Worm (Caenorhabditis elegans) whole organism, young adult: Measurements from ENCODE around the gene F21E9.2.
"Not testable (repeated sequence)": the region's sequence is repeated elsewhere in the genome, so short reads cannot be mapped to it uniquely, and the experiment has no call there.

Experiments
- B0019.2 ChIP-seq: fragments of 200-800 bp; sonication (Bioruptor generic); conservative IDR thresholded peaks from 2 replicates; pipeline ENCODE4 v1.3.6; 2022; ENCODE audit warnings: missing genetic modification reagents, missing genetic modification characterization, missing compliant biosample characterization
- C17E4.6 ChIP-seq: fragments of 200-800 bp; sonication (Bioruptor generic); IDR thresholded peaks from 2 replicates; pipeline ENCODE4 v1.3.6; 2022; ENCODE audit warnings: missing genetic modification reagents, missing genetic modification characterization, missing compliant biosample characterization
- D2030.7 ChIP-seq: fragments of 200-800 bp; sonication (Bioruptor generic); IDR thresholded peaks from 2 replicates; pipeline ENCODE4 v1.3.6; 2022; ENCODE audit warnings: missing genetic modification reagents, missing genetic modification characterization, missing compliant biosample characterization
- F33H1.4 ChIP-seq: fragments of 200-800 bp; sonication (Bioruptor generic); IDR thresholded peaks from 2 replicates; pipeline ENCODE4 v1.3.6; 2022; ENCODE audit warnings: missing genetic modification reagents, missing genetic modification characterization, missing compliant biosample characterization
- F37B4.10 ChIP-seq: fragments of 200-800 bp; sonication (Bioruptor generic); IDR thresholded peaks from 2 replicates; pipeline ENCODE4 v1.3.6; 2022; ENCODE audit warnings: missing genetic modification characterization, missing compliant biosample characterization
- F39B2.1 ChIP-seq: fragments of 200-800 bp; sonication (Bioruptor generic); IDR thresholded peaks from 2 replicates; pipeline ENCODE4 v1.3.6; 2022; ENCODE audit warnings: missing genetic modification reagents, missing genetic modification characterization, missing compliant biosample characterization
- K11D2.4 ChIP-seq: fragments of 200-800 bp; sonication (Bioruptor generic); IDR thresholded peaks from 2 replicates; pipeline ENCODE4 v1.3.6; 2022; ENCODE audit warnings: missing genetic modification reagents, missing genetic modification characterization, missing compliant biosample characterization
- Y53F4B.3 ChIP-seq: fragments of 200-800 bp; sonication (Bioruptor generic); IDR thresholded peaks from 2 replicates; pipeline ENCODE4 v1.3.6; 2022; ENCODE audit warnings: missing genetic modification reagents, missing genetic modification characterization, missing compliant biosample characterization
- Y53G8AR.9 ChIP-seq: fragments of 200-800 bp; sonication (Bioruptor generic); conservative IDR thresholded peaks from 2 replicates; pipeline ENCODE4 v1.3.6; 2022; ENCODE audit warnings: missing genetic modification reagents, missing genetic modification characterization, missing compliant biosample characterization
- Y56A3A.18 ChIP-seq: fragments of 200-800 bp; sonication (Bioruptor generic); IDR thresholded peaks from 2 replicates; pipeline ENCODE4 v1.3.6; 2022; ENCODE audit warnings: missing genetic modification reagents, missing genetic modification characterization, missing compliant biosample characterization
- Y67H2A.10 ChIP-seq: fragments of 200-800 bp; sonication (Bioruptor generic); conservative IDR thresholded peaks from 2 replicates; pipeline ENCODE4 v1.3.6; 2022; ENCODE audit warnings: missing genetic modification reagents, missing genetic modification characterization, missing compliant biosample characterization
- Y79H2A.3 ChIP-seq: fragments of 200-800 bp; sonication (Bioruptor generic); conservative IDR thresholded peaks from 2 replicates; pipeline ENCODE4 v1.3.6; 2022; ENCODE audit warnings: missing genetic modification reagents, missing genetic modification characterization, missing compliant biosample characterization
- Y95B8A.8 ChIP-seq: fragments of 200-800 bp; sonication (Bioruptor generic); IDR thresholded peaks from 2 replicates; pipeline ENCODE4 v1.3.6; 2022; ENCODE audit warnings: missing genetic modification reagents, missing genetic modification characterization, missing compliant biosample characterization
- aptf-2 ChIP-seq: fragments of 200-800 bp; sonication (Bioruptor generic); conservative IDR thresholded peaks from 2 replicates; pipeline ENCODE4 v1.3.6; 2022; ENCODE audit warnings: missing genetic modification reagents, missing genetic modification characterization, missing compliant biosample characterization
- aptf-3 ChIP-seq: fragments of 200-800 bp; sonication (Bioruptor generic); IDR thresholded peaks from 2 replicates; pipeline ENCODE4 v1.3.6; 2022; ENCODE audit warnings: missing genetic modification characterization, missing compliant biosample characterization
- attf-3 ChIP-seq: fragments of 200-800 bp; sonication (Bioruptor generic); conservative IDR thresholded peaks from 2 replicates; pipeline ENCODE4 v1.3.6; 2022; ENCODE audit warnings: missing genetic modification reagents, missing genetic modification characterization, missing compliant biosample characterization
- attf-6 ChIP-seq: fragments of 200-800 bp; sonication (Bioruptor generic); IDR thresholded peaks from 2 replicates; pipeline ENCODE4 v1.3.6; 2022; ENCODE audit warnings: missing genetic modification reagents, missing genetic modification characterization, missing compliant biosample characterization
- bed-1 ChIP-seq: fragments of 200-800 bp; sonication (Bioruptor generic); IDR thresholded peaks from 2 replicates; pipeline ENCODE4 v1.3.6; 2022; ENCODE audit warnings: missing genetic modification reagents, missing genetic modification characterization, missing compliant biosample characterization
- cebp-1 ChIP-seq, 2 experiments: fragments of 200-800 bp in 1 of 2; sonication (Bioruptor generic) in 1 of 2; sonication (generic microtip) in 1 of 2; IDR thresholded peaks in 1 of 2; optimal IDR thresholded peaks in 1 of 2; 2 replicates each; pipeline versions ENCODE4 v1.3.6 to Lab custom; 2017 to 2022; ENCODE audit warnings: missing compliant biosample characterization in 2 of 2, missing genetic modification characterization in 2 of 2, mild to moderate bottlenecking in 1 of 2, missing genetic modification reagents in 1 of 2, moderate library complexity in 1 of 2
- cebp-2 ChIP-seq: fragments of 200-800 bp; sonication (Bioruptor generic); IDR thresholded peaks from 2 replicates; pipeline ENCODE4 v1.3.6; 2022; ENCODE audit warnings: missing genetic modification characterization, missing compliant biosample characterization
- ceh-100 ChIP-seq: fragments of 200-800 bp; sonication (Bioruptor generic); IDR thresholded peaks from 2 replicates; pipeline ENCODE4 v1.3.6; 2022; ENCODE audit warnings: missing genetic modification reagents, missing genetic modification characterization, missing compliant biosample characterization
- ceh-40 ChIP-seq: fragments of 200-800 bp; sonication (Bioruptor generic); IDR thresholded peaks from 2 replicates; pipeline ENCODE4 v1.3.6; 2022; ENCODE audit warnings: missing genetic modification characterization, missing compliant biosample characterization
- ceh-58 ChIP-seq: fragments of 200-800 bp; sonication (Bioruptor generic); IDR thresholded peaks from 2 replicates; pipeline ENCODE4 v1.3.6; 2022; ENCODE audit warnings: missing genetic modification characterization, missing compliant biosample characterization
- ceh-91 ChIP-seq: fragments of 200-800 bp; sonication (Bioruptor generic); IDR thresholded peaks from 2 replicates; pipeline ENCODE4 v1.3.6; 2022; ENCODE audit warnings: missing genetic modification reagents, missing genetic modification characterization, missing compliant biosample characterization
- dox-1 ChIP-seq: fragments of 200-800 bp; sonication (Bioruptor generic); IDR thresholded peaks from 2 replicates; pipeline ENCODE4 v1.3.6; 2022; ENCODE audit warnings: missing genetic modification reagents, missing genetic modification characterization, missing compliant biosample characterization
- egl-18 ChIP-seq: fragments of 200-800 bp; sonication (Bioruptor generic); IDR thresholded peaks from 2 replicates; pipeline ENCODE4 v1.3.6; 2022; ENCODE audit warnings: missing genetic modification reagents, missing genetic modification characterization, missing compliant biosample characterization
- egl-44 ChIP-seq: fragments of 200-800 bp; sonication (Bioruptor generic); IDR thresholded peaks from 2 replicates; pipeline ENCODE4 v1.3.6; 2022; ENCODE audit warnings: missing genetic modification reagents, missing genetic modification characterization, missing compliant biosample characterization
- egrh-3 ChIP-seq: fragments of 200-800 bp; sonication (Bioruptor generic); IDR thresholded peaks from 2 replicates; pipeline ENCODE4 v1.3.6; 2022; ENCODE audit warnings: missing genetic modification reagents, missing genetic modification characterization, missing compliant biosample characterization
- ekl-4 ChIP-seq: fragments of 200-800 bp; sonication (Bioruptor generic); IDR thresholded peaks from 2 replicates; pipeline ENCODE4 v1.3.6; 2022; ENCODE audit warnings: missing genetic modification reagents, missing genetic modification characterization, missing compliant biosample characterization
- hmg-20 ChIP-seq: fragments of 200-800 bp; sonication (Bioruptor generic); IDR thresholded peaks from 2 replicates; pipeline ENCODE4 v1.3.6; 2022; ENCODE audit warnings: missing genetic modification reagents, missing genetic modification characterization, missing compliant biosample characterization
- hsf-1 ChIP-seq: fragments of 200-800 bp; sonication (Bioruptor generic); IDR thresholded peaks from 2 replicates; pipeline ENCODE4 v1.3.6; 2022; ENCODE audit warnings: missing genetic modification reagents, missing genetic modification characterization, missing compliant biosample characterization
- lag-1 ChIP-seq: fragments of 200-800 bp; sonication (Bioruptor generic); IDR thresholded peaks from 2 replicates; pipeline ENCODE4 v1.3.6; 2022; ENCODE audit warnings: missing genetic modification reagents, missing genetic modification characterization, missing compliant biosample characterization
- let-526 ChIP-seq: fragments of 200-800 bp; sonication (Bioruptor generic); IDR thresholded peaks from 2 replicates; pipeline ENCODE4 v1.3.6; 2022; ENCODE audit warnings: missing genetic modification reagents, missing genetic modification characterization, missing compliant biosample characterization
- lin-26 ChIP-seq: fragments of 200-800 bp; sonication (Bioruptor generic); IDR thresholded peaks from 2 replicates; pipeline ENCODE4 v1.3.6; 2022; ENCODE audit warnings: missing genetic modification reagents, missing genetic modification characterization, missing compliant biosample characterization
- madf-3 ChIP-seq: fragments of 200-800 bp; sonication (Bioruptor generic); IDR thresholded peaks from 2 replicates; pipeline ENCODE4 v1.3.6; 2022; ENCODE audit warnings: missing genetic modification reagents, missing genetic modification characterization, missing compliant biosample characterization
- madf-6 ChIP-seq: fragments of 200-800 bp; sonication (Bioruptor generic); IDR thresholded peaks from 2 replicates; pipeline ENCODE4 v1.3.6; 2022; ENCODE audit warnings: missing genetic modification reagents, missing genetic modification characterization, missing compliant biosample characterization
- madf-8 ChIP-seq: fragments of 200-800 bp; sonication (Bioruptor generic); conservative IDR thresholded peaks from 2 replicates; pipeline ENCODE4 v1.3.6; 2022; ENCODE audit warnings: missing genetic modification reagents, missing genetic modification characterization, missing compliant biosample characterization
- mcd-1 ChIP-seq: fragments of 200-800 bp; sonication (Bioruptor generic); IDR thresholded peaks from 2 replicates; pipeline ENCODE4 v1.3.6; 2022; ENCODE audit warnings: missing genetic modification reagents, missing genetic modification characterization, missing compliant biosample characterization
- nfya-2 ChIP-seq: fragments of 200-800 bp; sonication (Bioruptor generic); IDR thresholded peaks from 2 replicates; pipeline ENCODE4 v1.3.6; 2022; ENCODE audit warnings: missing genetic modification reagents, missing genetic modification characterization, missing compliant biosample characterization
- nfyb-1 ChIP-seq: fragments of 200-800 bp; sonication (Bioruptor generic); IDR thresholded peaks from 2 replicates; pipeline ENCODE4 v1.3.6; 2022; ENCODE audit warnings: missing genetic modification reagents, missing genetic modification characterization, missing compliant biosample characterization
- nhr-120 ChIP-seq: fragments of 200-800 bp; sonication (Bioruptor generic); IDR thresholded peaks from 2 replicates; pipeline ENCODE4 v1.3.6; 2022; ENCODE audit warnings: missing genetic modification characterization, missing compliant biosample characterization
- pbrm-1 ChIP-seq: fragments of 200-800 bp; sonication (Bioruptor generic); IDR thresholded peaks from 2 replicates; pipeline ENCODE4 v1.3.6; 2022; ENCODE audit warnings: missing genetic modification reagents, missing genetic modification characterization, missing compliant biosample characterization
- rcor-1 ChIP-seq: fragments of 200-800 bp; sonication (Bioruptor generic); IDR thresholded peaks from 2 replicates; pipeline ENCODE4 v1.3.6; 2022; ENCODE audit warnings: missing genetic modification reagents, missing genetic modification characterization, missing compliant biosample characterization
- ztf-25 ChIP-seq: fragments of 200-800 bp; sonication (Bioruptor generic); IDR thresholded peaks from 2 replicates; pipeline ENCODE4 v1.3.6; 2022; ENCODE audit warnings: missing genetic modification reagents, missing genetic modification characterization, missing compliant biosample characterization
- ztf-28 ChIP-seq: fragments of 200-800 bp; sonication (Bioruptor generic); IDR thresholded peaks from 2 replicates; pipeline ENCODE4 v1.3.6; 2022; ENCODE audit warnings: missing genetic modification reagents, missing genetic modification characterization, missing compliant biosample characterization
- ztf-6 ChIP-seq: fragments of 200-800 bp; sonication (Bioruptor generic); IDR thresholded peaks from 2 replicates; pipeline ENCODE4 v1.3.6; 2022; ENCODE audit warnings: missing genetic modification reagents, missing genetic modification characterization, missing compliant biosample characterization

The F21E9.2 gene

ce11 chrX:1375071-1375470, 45.3 kb upstream of the F21E9.2 start:
- TF ChIP-seq Y95B8A.8 (GFP tag; lab: Robert Waterston, UW) (peak; percentile 99), Y53G8AR.9 (GFP tag; lab: Robert Waterston, UW) (peak; percentile 95), B0019.2 (GFP tag; lab: Robert Waterston, UW) (peak; percentile 98), hmg-20 (GFP tag; lab: Robert Waterston, UW) (peak; percentile 31; the same call in 1 of the 2 replicates), aptf-3 (peak; percentile 100), C17E4.6 (GFP tag; lab: Robert Waterston, UW) (peak; percentile 92), lag-1 (GFP tag; lab: Robert Waterston, UW) (peak; percentile 93), pbrm-1 (peak; percentile 96), ceh-58 (GFP tag; lab: Robert Waterston, UW) (peak; percentile 98), madf-3 (peak; percentile 97), Y56A3A.18 (GFP tag; lab: Robert Waterston, UW) (peak; percentile 99), rcor-1 (peak; percentile 99), madf-6 (peak; percentile 91), Y79H2A.3 (GFP tag; lab: Robert Waterston, UW) (peak; percentile 99), attf-6 (peak; percentile 99), F39B2.1 (GFP tag; lab: Robert Waterston, UW) (peak; percentile 95), F33H1.4 (GFP tag; lab: Robert Waterston, UW) (peak; percentile 72), ztf-25 (peak; percentile 97), hsf-1 (GFP tag; lab: Robert Waterston, UW) (peak; percentile 100), cebp-2 (GFP tag; lab: Robert Waterston, UW) (peak; percentile 93), egrh-3 (peak; percentile 96), nfya-2 (peak; percentile 95), Y67H2A.10 (GFP tag; lab: Robert Waterston, UW) (peak; percentile 94), F37B4.10 (GFP tag; lab: Robert Waterston, UW) (peak; percentile 95; the same call in 1 of the 2 replicates), ztf-28 (GFP tag; lab: Robert Waterston, UW) (peak; percentile 82; the same call in 1 of the 2 replicates), egl-18 (GFP tag; lab: Robert Waterston, UW) (peak; percentile 97), aptf-2 (GFP tag; lab: Robert Waterston, UW) (peak; percentile 91), nfyb-1 (peak; percentile 96), ekl-4 (GFP tag; lab: Robert Waterston, UW) (peak; percentile 98), lin-26 (GFP tag; lab: Robert Waterston, UW) (peak; percentile 84), egl-44 (GFP tag; lab: Robert Waterston, UW) (peak; percentile 98), ztf-6 (GFP tag; lab: Robert Waterston, UW) (peak; percentile 97), D2030.7 (GFP tag; lab: Robert Waterston, UW) (peak; percentile 99), attf-3 (GFP tag; lab: Robert Waterston, UW) (peak; percentile 63), mcd-1 (GFP tag; lab: Robert Waterston, UW) (peak; percentile 61), let-526 (peak; percentile 100), ceh-91 (GFP tag; lab: Robert Waterston, UW) (peak; percentile 85), ceh-100 (GFP tag; lab: Robert Waterston, UW) (peak; percentile 89), dox-1 (GFP tag; lab: Robert Waterston, UW) (peak; percentile 100), nhr-120 (peak; percentile 94; the same call in 1 of the 2 replicates), bed-1 (GFP tag; lab: Robert Waterston, UW) (peak; percentile 99), Y53F4B.3 (peak; percentile 98), K11D2.4 (peak; percentile 75), madf-8 (GFP tag; lab: Robert Waterston, UW) (peak; percentile 70), cebp-1 (GFP tag; IDR thresholded peaks at IDR 0.05; lab: Robert Waterston, UW) (peak; percentile 91), ceh-40 (GFP tag; lab: Robert Waterston, UW) (peak; percentile 97)
- not testable (repeated sequence) for TF ChIP-seq cebp-1 (tag; optimal IDR thresholded peaks at IDR 0.05; lab: Kevin White, UChicago)
